Worm (Caenorhabditis elegans) whole organism, late embryonic: ENCODE results near the gene idpb-4.

ENCODE experiments used
- T23F11.4 ChIP-seq: fragments of 200-800 bp; sonication (Bioruptor generic); optimal IDR thresholded peaks from 2 replicates; lab custom pipeline; 2018; ENCODE audit warnings: mild to moderate bottlenecking, missing genetic modification characterization, missing compliant biosample characterization
- ama-1 ChIP-seq: fragments of 150-350 bp; optimal IDR thresholded peaks from 2 replicates; lab custom pipeline; 2014
- elt-4 ChIP-seq: sonication (generic microtip); optimal IDR thresholded peaks from 2 replicates; lab custom pipeline; 2016; ENCODE audit warnings: missing genetic modification characterization, missing compliant biosample characterization
- lim-6 ChIP-seq: sonication (generic microtip); optimal IDR thresholded peaks from 2 replicates; lab custom pipeline; 2016; ENCODE audit warnings: missing genetic modification characterization, missing compliant biosample characterization
- nfya-1 ChIP-seq: sonication (generic microtip); optimal IDR thresholded peaks from 2 replicates; lab custom pipeline; 2017; ENCODE audit warnings: missing genetic modification characterization, mild to moderate bottlenecking, missing compliant biosample characterization, antibody characterized with exemption, moderate library complexity
- nhr-11 ChIP-seq: fragments of 150-350 bp; optimal IDR thresholded peaks from 2 replicates; lab custom pipeline; 2014; ENCODE audit warnings: missing biosample characterization, missing genetic modification characterization
- nhr-232 ChIP-seq: sonication (generic microtip); optimal IDR thresholded peaks from 2 replicates; lab custom pipeline; 2016; ENCODE audit warnings: missing genetic modification characterization, missing compliant biosample characterization
- pha-4 ChIP-seq: fragments of 150-350 bp; optimal IDR thresholded peaks from 2 replicates; lab custom pipeline; 2018; ENCODE audit warnings: missing biosample characterization, missing genetic modification reagents, missing genetic modification characterization

ce11 chrII:8703729-8704128 lies 33.6 kb downstream of the idpb-4 start, which contains the start of gene ceh-7:
- TF ChIP-seq elt-4 (tag; lab: Kevin White, UChicago) (no peak), ama-1 (no peak), pha-4 (tag; lab: Kevin White, UChicago) (no peak), nhr-11 (no peak), nfya-1 (tag; lab: Kevin White, UChicago) (no peak), T23F11.4 (GFP tag; lab: Kevin White, UChicago) (no peak), lim-6 (tag; lab: Kevin White, UChicago) (no peak), nhr-232 (tag; lab: Kevin White, UChicago) (no peak)
